Fruit fly (Drosophila melanogaster): ENCODE data around the gene CG7201.

CG7201 gene

dm6 chr3L:8299224-8300130 is 4.3 kb upstream of the CG7201 start, which contains the start of the genes Arl5 and CG13671 (continued):
- TF ChIP-seq CG10147 (GFP tag; optimal IDR thresholded peaks at IDR 0.05), result peak; percentile 63
- peak; percentile 99 for TF ChIP-seq CG7745 (tag; optimal IDR thresholded peaks at IDR 0.05)
- TF ChIP-seq da (GFP tag; optimal IDR thresholded peaks at IDR 0.05), result no peak
- TF ChIP-seq CG2875 (GFP tag; optimal IDR thresholded peaks at IDR 0.05), result peak; percentile 50
- no peak for TF ChIP-seq bigmax (GFP tag; optimal IDR thresholded peaks at IDR 0.05)
- TF ChIP-seq CG16813 (GFP tag; IDR thresholded peaks at IDR 0.05; ENCODE audit: partially characterized antibody), result peak; percentile 77
- peak; percentile 62 for TF ChIP-seq pzg (GFP tag; optimal IDR thresholded peaks at IDR 0.05)
- TF ChIP-seq usp (GFP tag; optimal IDR thresholded peaks at IDR 0.05), result no peak
- no peak for TF ChIP-seq gt (GFP tag; IDR thresholded peaks at IDR 0.05)
- peak; percentile 88 for TF ChIP-seq gem (tag; optimal IDR thresholded peaks at IDR 0.05)
- peak; percentile 61 for TF ChIP-seq Asciz (GFP tag; optimal IDR thresholded peaks at IDR 0.05)
- TF ChIP-seq Dad (GFP tag; optimal IDR thresholded peaks at IDR 0.05), result peak; percentile 44
- TF ChIP-seq Hr3 (GFP tag; optimal IDR thresholded peaks at IDR 0.05), result peak; percentile 86
- no peak for TF ChIP-seq CG15479 (GFP tag; optimal IDR thresholded peaks at IDR 0.05)
- TF ChIP-seq nerfin-2 (GFP tag; IDR thresholded peaks at IDR 0.05; ENCODE audit: partially characterized antibody), result no peak; the same call in 1 of the 2 replicates
- peak; percentile 37 for TF ChIP-seq Nf-YC (tag; optimal IDR thresholded peaks at IDR 0.05)
- peak; percentile 82 for TF ChIP-seq YL-1 (GFP tag; optimal IDR thresholded peaks at IDR 0.05)
- peak in 1 of 2 experiments; percentile 35 for TF ChIP-seq tll (GFP tag; optimal IDR thresholded peaks at IDR 0.05)
- TF ChIP-seq seq (GFP tag; IDR thresholded peaks at IDR 0.05), result peak; percentile 66; the same call in 1 of the 2 replicates
- peak; percentile 79 for TF ChIP-seq HLH3B (GFP tag; IDR thresholded peaks at IDR 0.05)
- TF ChIP-seq CG34376 (GFP tag; optimal IDR thresholded peaks at IDR 0.05), result peak; percentile 75
- peak; percentile 19 for TF ChIP-seq fd102C (GFP tag; optimal IDR thresholded peaks at IDR 0.05)
- TF ChIP-seq tna (GFP tag; IDR thresholded peaks at IDR 0.05; ENCODE audit: partially characterized antibody), result no peak
- no peak for TF ChIP-seq BtbVII (GFP tag; optimal IDR thresholded peaks at IDR 0.05)
- TF ChIP-seq ttk (GFP tag; IDR thresholded peaks at IDR 0.05), result peak; percentile 65
- TF ChIP-seq CG10366 (GFP tag; IDR thresholded peaks at IDR 0.05), result peak; percentile 79
- TF ChIP-seq CkIIα-i1 (GFP tag; IDR thresholded peaks at IDR 0.05), result no peak
- TF ChIP-seq dm (GFP tag; optimal IDR thresholded peaks at IDR 0.05), result no peak
- TF ChIP-seq Lpt (GFP tag; optimal IDR thresholded peaks at IDR 0.05), result no peak
- peak; percentile 1 for TF ChIP-seq CTCF (GFP tag; optimal IDR thresholded peaks at IDR 0.05)
- TF ChIP-seq pb (GFP tag; optimal IDR thresholded peaks at IDR 0.05), result peak; percentile 27
- TF ChIP-seq run (tag; optimal IDR thresholded peaks at IDR 0.05), result no peak
- TF ChIP-seq CG8388 (GFP tag; optimal IDR thresholded peaks at IDR 0.05), result peak; percentile 75
- TF ChIP-seq CG5245 (GFP tag; optimal IDR thresholded peaks at IDR 0.05), result peak; percentile 76
- TF ChIP-seq CG32767 (GFP tag; IDR thresholded peaks at IDR 0.05), result peak; percentile 40; the same call in 1 of the 2 replicates
- peak; percentile 76 for TF ChIP-seq CG10209 (GFP tag; optimal IDR thresholded peaks at IDR 0.05)
- TF ChIP-seq CG18262 (tag; optimal IDR thresholded peaks at IDR 0.05), result peak; percentile 76
- TF ChIP-seq gro (GFP tag; optimal IDR thresholded peaks at IDR 0.05), result peak; percentile 27
- TF ChIP-seq Hand (GFP tag; optimal IDR thresholded peaks at IDR 0.05), result no peak
- TF ChIP-seq Scr (GFP tag; IDR thresholded peaks at IDR 0.05; ENCODE audit: partially characterized antibody), result peak; percentile 82
- TF ChIP-seq trem (tag; optimal IDR thresholded peaks at IDR 0.05), result peak; percentile 80
- TF ChIP-seq E2f2 (GFP tag; IDR thresholded peaks at IDR 0.05), result peak; percentile 73
- TF ChIP-seq gcm (GFP tag; optimal IDR thresholded peaks at IDR 0.05), result peak; percentile 51
- no peak for TF ChIP-seq dmrt99B (tag; optimal IDR thresholded peaks at IDR 0.05)
- TF ChIP-seq sob (GFP tag; IDR thresholded peaks at IDR 0.05), result peak; percentile 91
- no peak for TF ChIP-seq CG8359 (GFP tag; optimal IDR thresholded peaks at IDR 0.05; ENCODE audit: borderline replicate concordance)
- TF ChIP-seq CG12391 (tag; optimal IDR thresholded peaks at IDR 0.05), result peak; percentile 91
- TF ChIP-seq CG6175 (GFP tag; IDR thresholded peaks at IDR 0.05), result 0 out of 3 replicates have a peak, but pooled peaks have one; percentile 42

Measured in whole organism, embryonic.